Worm (Caenorhabditis elegans) whole organism, L1 larva: Measurements from ENCODE around the gene oac-12.

ENCODE experiments used
- C04F5.9 ChIP-seq: sonication (generic microtip); optimal IDR thresholded peaks from 2 replicates; lab custom pipeline; 2016; ENCODE audit warnings: missing genetic modification characterization, missing compliant biosample characterization
- C16A3.4 ChIP-seq: fragments of 150-350 bp; optimal IDR thresholded peaks from 2 replicates; lab custom pipeline; 2014; ENCODE audit warnings: missing biosample characterization, missing genetic modification characterization
- F16B12.6 ChIP-seq: fragments of 150-350 bp; optimal IDR thresholded peaks from 2 replicates; lab custom pipeline; 2014; ENCODE audit warnings: missing biosample characterization, missing genetic modification characterization
- alr-1 ChIP-seq: fragments of 200-800 bp; sonication (Bioruptor generic); optimal IDR thresholded peaks from 2 replicates; lab custom pipeline; 2018; ENCODE audit warnings: borderline replicate concordance, mild to moderate bottlenecking, missing genetic modification characterization, missing compliant biosample characterization
- blmp-1 ChIP-seq: fragments of 150-350 bp; optimal IDR thresholded peaks from 2 replicates; lab custom pipeline; 2014; ENCODE audit warnings: missing biosample characterization, missing genetic modification characterization
- ceh-8 ChIP-seq: fragments of 200-800 bp; sonication (Bioruptor generic); optimal IDR thresholded peaks from 2 replicates; lab custom pipeline; 2018; ENCODE audit warnings: mild to moderate bottlenecking, missing genetic modification characterization, moderate library complexity, missing compliant biosample characterization
- ceh-82 ChIP-seq, 3 experiments: fragments of 150-350 bp in 1 of 3; sonication (generic microtip) in 2 of 3; optimal IDR thresholded peaks; 2 replicates each; lab custom pipeline; 2014 to 2017; ENCODE audit warnings: missing biosample characterization in 3 of 3, missing genetic modification characterization in 3 of 3
- dpl-1 ChIP-seq, 3 experiments: fragments of 150-350 bp in 2 of 3; sonication (generic microtip) in 1 of 3; optimal IDR thresholded peaks; 2 replicates each; lab custom pipeline; 2014 to 2017; ENCODE audit warnings: missing biosample characterization in 3 of 3, missing genetic modification characterization in 3 of 3, missing genetic modification reagents in 3 of 3
- dsc-1 ChIP-seq: sonication (generic microtip); optimal IDR thresholded peaks from 2 replicates; lab custom pipeline; 2016; ENCODE audit warnings: mild to moderate bottlenecking, missing genetic modification characterization, missing compliant biosample characterization
- efl-1 ChIP-seq, 4 experiments: fragments of 150-350 bp; optimal IDR thresholded peaks in 3 of 4; peaks in 1 of 4; 1 replicate in 1 of 4; 2 replicates in 3 of 4; lab custom pipeline; 2014; ENCODE audit warnings: missing biosample characterization in 2 of 4, missing genetic modification characterization in 2 of 4, missing genetic modification reagents in 2 of 4
- egl-13 ChIP-seq: sonication (generic microtip); optimal IDR thresholded peaks from 2 replicates; lab custom pipeline; 2016; ENCODE audit warnings: missing genotype, missing genetic modification reagents, missing genetic modification characterization, missing compliant biosample characterization
- elt-2 ChIP-seq: sonication (generic microtip); optimal IDR thresholded peaks from 2 replicates; lab custom pipeline; 2016; ENCODE audit warnings: missing genetic modification characterization, mild to moderate bottlenecking, inconsistent platforms, missing compliant biosample characterization, missing genetic modification reagents
- elt-3 ChIP-seq, 6 experiments: fragments of 150-350 bp in 1 of 6; sonication (generic microtip); optimal IDR thresholded peaks; 2 replicates each; lab custom pipeline; 2017 to 2018; ENCODE audit warnings: missing biosample characterization in 6 of 6, missing genetic modification characterization in 6 of 6, inconsistent platforms in 1 of 6
- fkh-10 ChIP-seq: sonication (generic microtip); optimal IDR thresholded peaks from 2 replicates; lab custom pipeline; 2017; ENCODE audit warnings: missing biosample characterization, missing genetic modification reagents, missing genetic modification characterization
- fkh-8 ChIP-seq: sonication (generic microtip); optimal IDR thresholded peaks from 2 replicates; lab custom pipeline; 2016; ENCODE audit warnings: mild to moderate bottlenecking, missing genetic modification characterization, missing compliant biosample characterization
- fos-1 ChIP-seq: fragments of 150-350 bp; optimal IDR thresholded peaks from 2 replicates; lab custom pipeline; 2014; ENCODE audit warnings: missing biosample characterization, missing genetic modification characterization
- grh-1 ChIP-seq: fragments of 200-800 bp; sonication (Bioruptor generic); IDR thresholded peaks from 2 replicates; pipeline ENCODE4 v1.3.6; 2022; ENCODE audit warnings: missing genetic modification reagents, missing genetic modification characterization, missing compliant biosample characterization
- irx-1 ChIP-seq: sonication (generic microtip); optimal IDR thresholded peaks from 2 replicates; lab custom pipeline; 2016; ENCODE audit warnings: missing genetic modification characterization, missing compliant biosample characterization
- isw-1 ChIP-seq: fragments of 200-800 bp; sonication (Bioruptor generic); IDR thresholded peaks from 2 replicates; pipeline ENCODE4 v1.3.6; 2022; ENCODE audit warnings: missing genetic modification characterization, missing compliant biosample characterization
- jun-1 ChIP-seq: fragments of 150-350 bp; optimal IDR thresholded peaks from 2 replicates; lab custom pipeline; 2014; ENCODE audit warnings: missing biosample characterization, missing genetic modification reagents, missing genetic modification characterization
- lin-14 ChIP-seq: fragments of 200-800 bp; sonication (Bioruptor generic); optimal IDR thresholded peaks from 2 replicates; lab custom pipeline; 2018; ENCODE audit warnings: mild to moderate bottlenecking, missing genetic modification characterization, moderate library complexity, missing compliant biosample characterization
- lin-15B ChIP-seq: fragments of 150-350 bp; sonication (generic microtip); optimal IDR thresholded peaks from 3 replicates; lab custom pipeline; 2014; ENCODE audit warnings: missing biosample characterization, missing genetic modification characterization
- lin-35 ChIP-seq, 2 experiments: fragments of 150-350 bp; optimal IDR thresholded peaks; 2 replicates each; lab custom pipeline; 2014; ENCODE audit warnings: missing biosample characterization in 2 of 2, missing genetic modification characterization in 2 of 2, missing genetic modification reagents in 2 of 2
- lin-39 ChIP-seq: fragments of 150-350 bp; optimal IDR thresholded peaks from 2 replicates; lab custom pipeline; 2014; ENCODE audit warnings: missing biosample characterization, missing genetic modification reagents, missing genetic modification characterization
- lsy-2 ChIP-seq, 2 experiments: fragments of 150-350 bp; optimal IDR thresholded peaks; 2 replicates each; lab custom pipeline; 2014; ENCODE audit warnings: missing biosample characterization in 2 of 2, missing genetic modification characterization in 2 of 2
- mdl-1 ChIP-seq, 2 experiments: fragments of 150-350 bp; optimal IDR thresholded peaks; 2 replicates each; lab custom pipeline; 2014 to 2017; ENCODE audit warnings: missing biosample characterization in 2 of 2, missing genetic modification characterization in 2 of 2, inconsistent platforms in 1 of 2
- mep-1 ChIP-seq: fragments of 150-350 bp; optimal IDR thresholded peaks from 2 replicates; lab custom pipeline; 2014; ENCODE audit warnings: missing biosample characterization, missing genetic modification characterization
- nhr-19 ChIP-seq: fragments of 200-800 bp; sonication (Bioruptor generic); conservative IDR thresholded peaks from 2 replicates; pipeline ENCODE4 v1.3.6; 2022; ENCODE audit warnings: missing genetic modification characterization, missing compliant biosample characterization
- nhr-20 ChIP-seq: sonication (generic microtip); optimal IDR thresholded peaks from 2 replicates; lab custom pipeline; 2016; ENCODE audit warnings: mild to moderate bottlenecking, missing genetic modification characterization, missing compliant biosample characterization
- nhr-47 ChIP-seq: sonication (generic microtip); optimal IDR thresholded peaks from 2 replicates; lab custom pipeline; 2016; ENCODE audit warnings: mild to moderate bottlenecking, missing genetic modification characterization, moderate library complexity, missing compliant biosample characterization
- nhr-71 ChIP-seq: sonication (generic microtip); optimal IDR thresholded peaks from 2 replicates; lab custom pipeline; 2016; ENCODE audit warnings: mild to moderate bottlenecking, missing genetic modification characterization, moderate library complexity, missing compliant biosample characterization
- nhr-85 ChIP-seq: sonication (generic microtip); peaks from one replicate; lab custom pipeline; 2016; ENCODE audit warnings: missing genetic modification characterization, inconsistent platforms, missing compliant biosample characterization
- nhr-90 ChIP-seq: sonication (generic microtip); optimal IDR thresholded peaks from 2 replicates; lab custom pipeline; 2016; ENCODE audit warnings: mild to moderate bottlenecking, missing genetic modification characterization, missing compliant biosample characterization; ENCODE audit not compliant: poor library complexity
- pag-3 ChIP-seq: sonication (generic microtip); optimal IDR thresholded peaks from 2 replicates; lab custom pipeline; 2017; ENCODE audit warnings: missing genetic modification characterization, mild to moderate bottlenecking, missing compliant biosample characterization, antibody characterized with exemption, borderline replicate concordance; ENCODE audit not compliant: insufficient read depth
- pax-3 ChIP-seq: fragments of 200-800 bp; sonication (Bioruptor generic); optimal IDR thresholded peaks from 2 replicates; lab custom pipeline; 2018; ENCODE audit warnings: mild to moderate bottlenecking, missing genetic modification characterization, moderate library complexity, missing compliant biosample characterization
- rnt-1 ChIP-seq: sonication (generic microtip); optimal IDR thresholded peaks from 2 replicates; lab custom pipeline; 2016; ENCODE audit warnings: mild to moderate bottlenecking, missing genetic modification characterization, moderate library complexity, missing compliant biosample characterization
- skn-1 ChIP-seq: fragments of 150-350 bp; optimal IDR thresholded peaks from 2 replicates; lab custom pipeline; 2014; ENCODE audit warnings: missing biosample characterization, missing genetic modification characterization
- snu-23 ChIP-seq: sonication (generic microtip); optimal IDR thresholded peaks from 2 replicates; lab custom pipeline; 2016; ENCODE audit warnings: missing genetic modification characterization, missing compliant biosample characterization
- sptf-1 ChIP-seq: fragments of 150-350 bp; optimal IDR thresholded peaks from 2 replicates; lab custom pipeline; 2014; ENCODE audit warnings: missing biosample characterization, missing genetic modification characterization
- sup-37 ChIP-seq: fragments of 200-800 bp; sonication (Bioruptor generic); optimal IDR thresholded peaks from 2 replicates; lab custom pipeline; 2018; ENCODE audit warnings: mild to moderate bottlenecking, missing genetic modification characterization, missing compliant biosample characterization
- swsn-7 ChIP-seq: sonication (generic microtip); optimal IDR thresholded peaks from 2 replicates; lab custom pipeline; 2016; ENCODE audit warnings: missing genetic modification characterization, missing compliant biosample characterization
- tbx-2 ChIP-seq: sonication (generic microtip); optimal IDR thresholded peaks from 2 replicates; lab custom pipeline; 2016; ENCODE audit warnings: missing genetic modification characterization, missing compliant biosample characterization
- tlp-1 ChIP-seq: fragments of 150-350 bp; optimal IDR thresholded peaks from 2 replicates; lab custom pipeline; 2014; ENCODE audit warnings: missing biosample characterization, missing genetic modification characterization
- unc-130 ChIP-seq: fragments of 150-350 bp; optimal IDR thresholded peaks from 2 replicates; lab custom pipeline; 2017; ENCODE audit warnings: missing biosample characterization, missing genetic modification characterization, inconsistent platforms
- unc-30 ChIP-seq: sonication (generic microtip); optimal IDR thresholded peaks from 2 replicates; lab custom pipeline; 2017; ENCODE audit warnings: missing biosample characterization, missing genetic modification characterization
- unc-86 ChIP-seq: sonication (generic microtip); optimal IDR thresholded peaks from 2 replicates; lab custom pipeline; 2016; ENCODE audit warnings: missing genetic modification characterization, missing compliant biosample characterization
- xbp-1 ChIP-seq: sonication (generic microtip); optimal IDR thresholded peaks from 2 replicates; lab custom pipeline; 2016; ENCODE audit warnings: missing genetic modification characterization, missing compliant biosample characterization
- zip-4 ChIP-seq: fragments of 200-800 bp; sonication (Bioruptor generic); optimal IDR thresholded peaks from 2 replicates; lab custom pipeline; 2018; ENCODE audit warnings: mild to moderate bottlenecking, missing genetic modification characterization, moderate library complexity, missing compliant biosample characterization

Gene oac-12

DNA sequence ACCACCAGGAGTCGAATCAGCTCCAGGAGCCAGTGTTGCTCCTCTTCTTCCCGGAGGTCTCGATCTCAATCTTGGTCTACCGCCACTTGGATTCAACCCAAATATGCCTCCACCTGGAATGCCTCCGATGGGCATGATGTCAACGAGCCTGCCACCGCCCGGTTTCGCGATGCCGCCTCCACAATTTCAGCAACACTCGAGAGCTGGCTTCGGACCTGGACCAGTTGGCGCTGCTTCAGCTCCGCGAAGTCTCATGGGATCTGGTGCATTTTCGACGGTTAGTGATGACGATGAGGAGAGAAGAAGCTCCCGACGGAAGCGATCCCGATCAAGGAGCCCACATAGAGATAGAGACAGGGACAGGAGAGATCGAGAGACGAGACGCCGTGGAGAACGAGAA, 40.6 kb upstream of the oac-12 start:
- TF ChIP-seq efl-1 (optimal IDR thresholded peaks at IDR 0.05; lab: Kevin White, UChicago) (no peak), efl-1 (GFP tag; optimal IDR thresholded peaks at IDR 0.05 in 1 of 2; lab: Kevin White, UChicago) (peak in 1 of 2 experiments; percentile 89), lin-14 (no peak)

DNA sequence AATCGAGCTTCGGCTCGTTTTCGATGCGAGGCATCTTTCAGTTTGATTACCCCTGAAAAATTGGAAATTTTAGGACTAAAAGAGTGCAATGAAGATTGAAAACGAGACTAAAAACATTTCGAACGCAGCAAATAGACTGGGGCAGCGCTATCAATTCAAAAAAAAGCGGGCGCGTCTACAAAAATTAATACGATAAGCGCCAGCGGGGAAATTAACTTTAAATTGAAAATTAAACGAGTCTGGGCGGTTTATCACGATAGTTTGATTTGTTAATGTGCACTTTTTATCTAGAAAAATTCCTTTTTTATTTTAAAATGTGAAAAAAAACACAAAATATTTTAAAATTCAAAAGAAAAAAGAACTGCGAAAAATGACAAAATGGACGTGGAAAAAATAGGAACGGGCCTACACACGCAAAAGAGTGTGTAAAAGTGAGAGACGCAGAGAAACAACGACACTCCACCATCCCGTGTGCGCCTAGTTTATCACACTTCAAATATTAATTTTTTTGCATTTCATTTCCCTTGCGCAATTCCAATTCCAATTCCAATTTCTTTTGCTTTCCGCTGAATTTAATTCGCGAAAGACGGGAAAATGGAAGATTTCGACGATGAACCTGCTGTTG, 39.1 kb upstream of the oac-12 start, which contains the start of the genes gmpr-1 and fipp-1:
gmpr-1 (minus strand) TSS at position 75 of the 625 bp plus-strand sequence.
fipp-1 (plus strand) TSS at position 499 of the 625 bp plus-strand sequence.
- peak; percentile 77 for TF ChIP-seq swsn-7 (tag; lab: Kevin White, UChicago)
- TF ChIP-seq irx-1 (tag; lab: Kevin White, UChicago) = peak; percentile 59
- peak; percentile 70 for TF ChIP-seq nhr-19 (GFP tag; lab: Robert Waterston, UW)
- peak; percentile 31 for TF ChIP-seq F16B12.6
- TF ChIP-seq lin-35 (GFP tag; optimal IDR thresholded peaks at IDR 0.05; lab: Kevin White, UChicago) = peak; percentile 67 to 82
- TF ChIP-seq efl-1 (optimal IDR thresholded peaks at IDR 0.05; lab: Kevin White, UChicago) = peak; percentile 83 to 84
- peak; percentile 77 to 97 for TF ChIP-seq efl-1 (GFP tag; optimal IDR thresholded peaks at IDR 0.05 in 1 of 2; lab: Kevin White, UChicago)
- no peak for TF ChIP-seq tlp-1
- peak; percentile 71 for TF ChIP-seq tbx-2 (tag; lab: Kevin White, UChicago)
- TF ChIP-seq fkh-8 (tag; lab: Kevin White, UChicago) = peak; percentile 1
- TF ChIP-seq mep-1 = peak; percentile 74
- no peak for TF ChIP-seq pax-3 (tag; lab: Kevin White, UChicago)
- peak; percentile 33 for TF ChIP-seq jun-1
- TF ChIP-seq C04F5.9 = no peak
- TF ChIP-seq fos-1 (tag; lab: Kevin White, UChicago) = no peak
- TF ChIP-seq pag-3 (tag; lab: Kevin White, UChicago) = no peak
- TF ChIP-seq C16A3.4 (tag; lab: Kevin White, UChicago) = peak; percentile 55
- TF ChIP-seq fkh-10 (GFP tag; lab: Kevin White, UChicago) = no peak
- peak in 2 of 6 experiments; percentile 7 to 54 for TF ChIP-seq elt-3 (tag; optimal IDR thresholded peaks at IDR 0.05; lab: Kevin White, UChicago)
- TF ChIP-seq dsc-1 (tag; lab: Kevin White, UChicago) = peak; percentile 57
- peak; percentile 81 for TF ChIP-seq nhr-71 (tag; lab: Kevin White, UChicago)
- TF ChIP-seq unc-30 = no peak
- TF ChIP-seq ceh-82 (tag; optimal IDR thresholded peaks at IDR 0.05; lab: Kevin White, UChicago) = peak; percentile 33 to 71 (median 45)
- TF ChIP-seq unc-86 = peak; percentile 67
- peak; percentile 54 for TF ChIP-seq skn-1
- TF ChIP-seq blmp-1 (tag; lab: Kevin White, UChicago) = peak; percentile 33
- TF ChIP-seq xbp-1 = peak; percentile 73
- peak; percentile 74 for TF ChIP-seq rnt-1 (tag; lab: Kevin White, UChicago)
- TF ChIP-seq ceh-8 (GFP tag; lab: Kevin White, UChicago) = peak; percentile 38
- TF ChIP-seq grh-1 (GFP tag; lab: Robert Waterston, UW) = peak; percentile 67
- peak; percentile 57 for TF ChIP-seq lin-15B (tag; lab: Kevin White, UChicago)
- TF ChIP-seq lin-39 = peak; percentile 69
- peak; percentile 75 to 78 for TF ChIP-seq lsy-2 (tag; optimal IDR thresholded peaks at IDR 0.05; lab: Kevin White, UChicago)
- peak; percentile 86 for TF ChIP-seq snu-23 (GFP tag; lab: Kevin White, UChicago)
- peak; percentile 80 for TF ChIP-seq nhr-47 (tag; lab: Kevin White, UChicago)
- peak; percentile 69 for TF ChIP-seq nhr-20 (tag; lab: Kevin White, UChicago)
- TF ChIP-seq sup-37 (GFP tag; lab: Kevin White, UChicago) = no peak
- peak; percentile 78 for TF ChIP-seq nhr-90
- peak; percentile 82 for TF ChIP-seq nhr-85 (tag; lab: Kevin White, UChicago)
- no peak for TF ChIP-seq alr-1 (tag; lab: Kevin White, UChicago)
- TF ChIP-seq zip-4 = peak; percentile 21
- TF ChIP-seq egl-13 (tag; lab: Kevin White, UChicago) = peak; percentile 22
- peak; percentile 64 to 78 (median 73) for TF ChIP-seq dpl-1 (GFP tag; optimal IDR thresholded peaks at IDR 0.05; lab: Kevin White, UChicago)
- peak; percentile 52 for TF ChIP-seq isw-1 (GFP tag; lab: Robert Waterston, UW)
- TF ChIP-seq sptf-1 (tag; lab: Kevin White, UChicago) = no peak
- TF ChIP-seq elt-2 (tag; lab: Kevin White, UChicago) = peak; percentile 22
- TF ChIP-seq unc-130 (tag; lab: Kevin White, UChicago) = no peak
- TF ChIP-seq mdl-1 (tag; optimal IDR thresholded peaks at IDR 0.05; lab: Kevin White, UChicago) = peak in 1 of 2 experiments; percentile 30
